Fruit fly (Drosophila melanogaster) whole organism, embryonic: Measurements from ENCODE around the gene kay.

ENCODE experiments used
- Aef1 ChIP-seq: fragments of 200-800 bp; sonication (Bioruptor generic); IDR thresholded peaks from 3 replicates; pipeline ENCODE4 v1.3.6; 2022; ENCODE audit warnings: missing biosample characterization, missing genetic modification characterization
- CG10321 ChIP-seq: fragments of 200-800 bp; sonication (Bioruptor generic); IDR thresholded peaks from 2 replicates; pipeline ENCODE4 v1.3.6; 2022; ENCODE audit warnings: missing biosample characterization, missing genetic modification characterization
- CG13123 ChIP-seq: fragments of 200-800 bp; sonication (Bioruptor generic); optimal IDR thresholded peaks from 2 replicates; lab custom pipeline; 2016; ENCODE audit warnings: missing biosample characterization, missing genetic modification characterization
- CG14965 ChIP-seq: fragments of 200-800 bp; sonication (Bioruptor generic); optimal IDR thresholded peaks from 2 replicates; lab custom pipeline; 2016; ENCODE audit warnings: missing biosample characterization, missing genetic modification characterization, borderline replicate concordance
- CG16863 ChIP-seq: fragments of 200-800 bp; sonication (Bioruptor generic); optimal IDR thresholded peaks from 3 replicates; lab custom pipeline; 2016; ENCODE audit warnings: missing biosample characterization, missing genetic modification characterization
- CG17612 ChIP-seq: fragments of 200-800 bp; sonication (Bioruptor generic); IDR thresholded peaks from 2 replicates; pipeline ENCODE4 v1.3.6; 2022; ENCODE audit warnings: missing biosample characterization, missing genetic modification characterization
- CG17829 ChIP-seq: fragments of 200-800 bp; optimal IDR thresholded peaks from 2 replicates; lab custom pipeline; 2019; ENCODE audit warnings: missing biosample characterization, mild to moderate bottlenecking, missing genetic modification characterization, moderate library complexity
- CG1832 ChIP-seq: fragments of 200-800 bp; sonication (Bioruptor generic); optimal IDR thresholded peaks from 2 replicates; lab custom pipeline; 2017; ENCODE audit warnings: missing biosample characterization, mild to moderate bottlenecking, missing genetic modification characterization, inconsistent platforms
- CG3065 ChIP-seq: fragments of 200-800 bp; sonication (Bioruptor generic); optimal IDR thresholded peaks from 2 replicates; lab custom pipeline; 2016; ENCODE audit warnings: missing biosample characterization, missing genetic modification characterization
- CG31388 ChIP-seq: fragments of 200-800 bp; sonication (Bioruptor generic); optimal IDR thresholded peaks from 2 replicates; lab custom pipeline; 2016; ENCODE audit warnings: missing biosample characterization, missing genetic modification characterization
- CG34422 ChIP-seq: fragments of 200-800 bp; sonication (Bioruptor generic); IDR thresholded peaks from 3 replicates; pipeline ENCODE4 v1.3.6; 2022; ENCODE audit warnings: missing biosample characterization, missing genetic modification characterization
- CG6654 ChIP-seq: fragments of 200-800 bp; sonication (Bioruptor generic); optimal IDR thresholded peaks from 2 replicates; lab custom pipeline; 2017; ENCODE audit warnings: missing biosample characterization, mild to moderate bottlenecking, missing genetic modification characterization
- CG6813 ChIP-seq: fragments of 200-800 bp; sonication (Bioruptor generic); optimal IDR thresholded peaks from 2 replicates; lab custom pipeline; 2017; ENCODE audit warnings: missing biosample characterization, missing genetic modification characterization, mild to moderate bottlenecking, moderate library complexity, missing genetic modification reagents
- CG8290 ChIP-seq, 3 experiments: fragments of 200-800 bp; sonication (Bioruptor generic); optimal IDR thresholded peaks; 2 replicates each; lab custom pipeline; 2016 to 2019; ENCODE audit warnings: missing biosample characterization in 3 of 3, missing genetic modification characterization in 3 of 3, mild to moderate bottlenecking in 2 of 3, moderate library complexity in 1 of 3
- Dfd ChIP-seq, 2 experiments: fragments of >200 bp; optimal IDR thresholded peaks; 2 replicates each; lab custom pipeline; 2017; ENCODE audit warnings: missing biosample characterization in 2 of 2, missing genetic modification characterization in 2 of 2
- Dip2 ChIP-seq: fragments of 200-800 bp; sonication (Bioruptor generic); IDR thresholded peaks from 2 replicates; pipeline ENCODE4 v1.3.6; 2022; ENCODE audit warnings: missing biosample characterization, missing genetic modification characterization
- Doc3 ChIP-seq: fragments of 200-800 bp; sonication (Bioruptor generic); IDR thresholded peaks from 3 replicates; pipeline ENCODE4 v1.3.6; 2022; ENCODE audit warnings: missing biosample characterization, missing genetic modification characterization; ENCODE audit not compliant: partially characterized antibody
- Fer2 ChIP-seq: fragments of 200-800 bp; sonication (Bioruptor generic); optimal IDR thresholded peaks from 2 replicates; lab custom pipeline; 2018; ENCODE audit warnings: missing biosample characterization, mild to moderate bottlenecking, missing genetic modification characterization, moderate library complexity
- HHEX ChIP-seq: fragments of 200-800 bp; sonication (Bioruptor generic); optimal IDR thresholded peaks from 3 replicates; lab custom pipeline; 2017; ENCODE audit warnings: missing biosample characterization, mild to moderate bottlenecking, missing genetic modification characterization, missing genetic modification reagents
- Hr3 ChIP-seq: fragments of 200-800 bp; sonication (Bioruptor generic); optimal IDR thresholded peaks from 3 replicates; lab custom pipeline; 2016; ENCODE audit warnings: missing biosample characterization, missing genetic modification characterization
- Hr51 ChIP-seq, 2 experiments: fragments of 200-800 bp; sonication (Bioruptor generic); optimal IDR thresholded peaks; 2 replicates in 1 of 2; 3 replicates in 1 of 2; lab custom pipeline; 2016 to 2018; ENCODE audit warnings: missing biosample characterization in 2 of 2, missing genetic modification characterization in 2 of 2, mild to moderate bottlenecking in 1 of 2, moderate library complexity in 1 of 2
- MTF-1 ChIP-seq: fragments of 200-800 bp; sonication (Bioruptor generic); optimal IDR thresholded peaks from 2 replicates; lab custom pipeline; 2018; ENCODE audit warnings: missing biosample characterization, mild to moderate bottlenecking, missing genetic modification characterization, borderline replicate concordance
- Meics ChIP-seq: fragments of 200-800 bp; sonication (Bioruptor generic); optimal IDR thresholded peaks from 2 replicates; lab custom pipeline; 2017; ENCODE audit warnings: missing biosample characterization, mild to moderate bottlenecking, missing genetic modification characterization
- Oaz ChIP-seq: fragments of 200-800 bp; sonication (Bioruptor generic); IDR thresholded peaks from 2 replicates; pipeline ENCODE4 v1.3.6; 2022; ENCODE audit warnings: missing biosample characterization, missing genetic modification characterization
- Ssrp ChIP-seq: fragments of 200-800 bp; sonication (Bioruptor generic); optimal IDR thresholded peaks from 2 replicates; lab custom pipeline; 2018; ENCODE audit warnings: missing biosample characterization, mild to moderate bottlenecking, missing genetic modification characterization, moderate library complexity
- Trl ChIP-seq, 3 experiments: fragments of >200 bp in 2 of 3; fragments of 200-800 bp in 1 of 3; sonication (Bioruptor generic) in 1 of 3; optimal IDR thresholded peaks; 2 replicates in 1 of 3; 3 replicates in 2 of 3; lab custom pipeline; 2016 to 2017; ENCODE audit warnings: missing biosample characterization in 1 of 3, missing genetic modification characterization in 1 of 3
- ara ChIP-seq: fragments of 200-800 bp; sonication (Bioruptor generic); IDR thresholded peaks from 2 replicates; pipeline ENCODE4 v1.3.6; 2022; ENCODE audit warnings: missing biosample characterization, missing genetic modification characterization
- cas ChIP-seq: fragments of 200-800 bp; sonication (Bioruptor generic); IDR thresholded peaks from 2 replicates; pipeline ENCODE4 v1.3.6; 2022; ENCODE audit warnings: missing biosample characterization, missing genetic modification characterization
- caup ChIP-seq: fragments of 200-800 bp; sonication (Bioruptor generic); optimal IDR thresholded peaks from 3 replicates; lab custom pipeline; 2017; ENCODE audit warnings: missing biosample characterization, mild to moderate bottlenecking, missing genetic modification characterization, moderate library complexity; ENCODE audit not compliant: severe bottlenecking
- crp ChIP-seq, 2 experiments: fragments of 200-800 bp; sonication (Bioruptor generic); optimal IDR thresholded peaks; 2 replicates in 1 of 2; 3 replicates in 1 of 2; lab custom pipeline; 2017; ENCODE audit warnings: missing biosample characterization in 2 of 2, missing genetic modification characterization in 2 of 2, mild to moderate bottlenecking in 1 of 2, moderate library complexity in 1 of 2
- dimm ChIP-seq: fragments of 200-800 bp; sonication (Bioruptor generic); IDR thresholded peaks from 2 replicates; pipeline ENCODE4 v1.3.6; 2022; ENCODE audit warnings: missing biosample characterization, missing genetic modification characterization
- dmrt99B ChIP-seq: fragments of 200-800 bp; sonication (Bioruptor generic); optimal IDR thresholded peaks from 2 replicates; lab custom pipeline; 2018; ENCODE audit warnings: missing biosample characterization, mild to moderate bottlenecking, missing genetic modification characterization, moderate library complexity
- ems ChIP-seq: fragments of 200-800 bp; sonication (Bioruptor generic); optimal IDR thresholded peaks from 3 replicates; lab custom pipeline; 2016; ENCODE audit warnings: missing biosample characterization, missing genetic modification characterization
- ewg ChIP-seq: fragments of 200-800 bp; sonication (Bioruptor generic); optimal IDR thresholded peaks from 3 replicates; lab custom pipeline; 2017; ENCODE audit warnings: mild to moderate bottlenecking, missing biosample characterization, missing genetic modification reagents, missing genetic modification characterization
- gsb-n ChIP-seq: fragments of 200-800 bp; sonication (Bioruptor generic); optimal IDR thresholded peaks from 3 replicates; lab custom pipeline; 2018; ENCODE audit warnings: missing biosample characterization, mild to moderate bottlenecking, missing genetic modification characterization
- gt ChIP-seq: fragments of 200-800 bp; sonication (Bioruptor generic); IDR thresholded peaks from 2 replicates; pipeline ENCODE4 v1.3.6; 2022; ENCODE audit warnings: missing biosample characterization, missing genetic modification characterization
- lola ChIP-seq, 3 experiments: fragments of >200 bp in 2 of 3; fragments of 200-800 bp in 1 of 3; sonication (Bioruptor generic) in 1 of 3; optimal IDR thresholded peaks; 2 replicates each; lab custom pipeline; 2017 to 2019; ENCODE audit warnings: missing biosample characterization in 3 of 3, missing genetic modification characterization in 3 of 3, mild to moderate bottlenecking in 1 of 3, moderate library complexity in 1 of 3
- luna ChIP-seq: fragments of 200-800 bp; sonication (Bioruptor generic); optimal IDR thresholded peaks from 2 replicates; lab custom pipeline; 2016; ENCODE audit warnings: missing biosample characterization, missing genetic modification characterization
- mld ChIP-seq: fragments of 200-800 bp; sonication (Bioruptor generic); IDR thresholded peaks from 3 replicates; pipeline ENCODE4 v1.3.6; 2022; ENCODE audit warnings: missing biosample characterization, missing genetic modification characterization; ENCODE audit not compliant: partially characterized antibody
- nau ChIP-seq: fragments of 200-800 bp; sonication (Bioruptor generic); optimal IDR thresholded peaks from 3 replicates; lab custom pipeline; 2017; ENCODE audit warnings: missing biosample characterization, mild to moderate bottlenecking, missing genetic modification characterization, missing genetic modification reagents
- pan ChIP-seq, 4 experiments: fragments of >200 bp in 3 of 4; fragments of 200-800 bp in 1 of 4; sonication (Bioruptor generic) in 1 of 4; optimal IDR thresholded peaks in 3 of 4; IDR thresholded peaks in 1 of 4; 2 replicates each; pipeline versions ENCODE4 v1.3.6 to Lab custom; 2017 to 2022; ENCODE audit warnings: missing biosample characterization in 2 of 4, missing genetic modification characterization in 2 of 4, mixed read lengths in 1 of 4
- peb ChIP-seq: fragments of 200-800 bp; sonication (Bioruptor generic); IDR thresholded peaks from 2 replicates; pipeline ENCODE4 v1.3.6; 2022; ENCODE audit warnings: missing biosample characterization, missing genetic modification characterization
- ro ChIP-seq: fragments of 200-800 bp; sonication (Bioruptor generic); IDR thresholded peaks from 2 replicates; pipeline ENCODE4 v1.3.6; 2022; ENCODE audit warnings: missing biosample characterization, missing genetic modification characterization
- sqz ChIP-seq: fragments of 200-800 bp; sonication (Bioruptor generic); optimal IDR thresholded peaks from 3 replicates; lab custom pipeline; 2018; ENCODE audit warnings: missing biosample characterization, mild to moderate bottlenecking, missing genetic modification characterization
- tap ChIP-seq: fragments of 200-800 bp; optimal IDR thresholded peaks from 3 replicates; lab custom pipeline; 2019; ENCODE audit warnings: missing biosample characterization, mild to moderate bottlenecking, missing genetic modification characterization, moderate library complexity
- wor ChIP-seq: fragments of 200-800 bp; sonication (Bioruptor generic); IDR thresholded peaks from 2 replicates; pipeline ENCODE4 v1.3.6; 2022; ENCODE audit warnings: missing biosample characterization, missing genetic modification characterization
- zen2 ChIP-seq: fragments of 200-800 bp; sonication (Bioruptor generic); IDR thresholded peaks from 3 replicates; pipeline ENCODE4 v1.3.6; 2022; ENCODE audit warnings: missing biosample characterization, missing genetic modification characterization; ENCODE audit not compliant: partially characterized antibody
- zfh1 ChIP-seq: fragments of 200-800 bp; sonication (Bioruptor generic); IDR thresholded peaks from 3 replicates; pipeline ENCODE4 v1.3.6; 2022; ENCODE audit warnings: missing biosample characterization, missing genetic modification characterization

Gene kay

DNA sequence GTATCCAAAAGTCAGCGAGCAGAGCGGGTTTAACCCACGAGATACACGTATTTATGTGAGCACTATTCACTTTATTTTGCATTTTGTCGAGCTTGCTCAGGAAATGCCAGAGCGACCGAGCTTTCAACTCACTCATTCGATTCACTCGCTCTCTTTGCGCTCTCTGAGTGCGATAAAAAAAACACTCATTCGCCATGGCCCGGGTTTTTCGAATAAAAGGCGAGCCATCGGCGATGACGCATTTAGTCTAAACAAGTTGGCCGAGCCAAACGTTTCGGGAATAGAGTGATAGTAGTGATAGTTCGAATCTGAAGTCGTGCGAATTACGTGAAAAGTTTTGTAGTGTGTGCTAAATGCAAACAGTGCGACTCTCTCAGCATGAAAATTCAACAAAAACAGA, 16.6 kb downstream of the kay start (continued):
- no peak for TF ChIP-seq luna (GFP tag; lab: Kevin White, UChicago)
- peak; percentile 45 for TF ChIP-seq Meics (GFP tag; lab: Kevin White, UChicago)
- TF ChIP-seq zen2: peak; percentile 51; the same call in 1 of the 3 replicates
- no peak for TF ChIP-seq dimm (GFP tag; lab: Robert Waterston, UW)
- TF ChIP-seq HHEX (GFP tag; lab: Kevin White, UChicago): peak; percentile 31
- peak; percentile 66 for TF ChIP-seq sqz (GFP tag; lab: Kevin White, UChicago)
- TF ChIP-seq MTF-1 (GFP tag; lab: Kevin White, UChicago): peak; percentile 37
- no peak for TF ChIP-seq nau (GFP tag; lab: Kevin White, UChicago)
- no peak for TF ChIP-seq Hr3 (GFP tag; lab: Kevin White, UChicago)
- peak; percentile 22 for TF ChIP-seq tap (tag; lab: Kevin White, UChicago)
- TF ChIP-seq ara (GFP tag; lab: Robert Waterston, UW): no peak
- TF ChIP-seq CG17612: no peak
- no peak for TF ChIP-seq CG13123
- TF ChIP-seq caup (GFP tag; lab: Kevin White, UChicago): peak; percentile 71
- no peak for TF ChIP-seq Fer2
- TF ChIP-seq crp (GFP tag; optimal IDR thresholded peaks at IDR 0.05; lab: Kevin White, UChicago): no peak
- peak; percentile 80 to 95 for TF ChIP-seq Trl (optimal IDR thresholded peaks at IDR 0.05; lab: Kevin White, UChicago)
- peak; percentile 20 for TF ChIP-seq Trl (GFP tag; optimal IDR thresholded peaks at IDR 0.05; lab: Kevin White, UChicago)
- TF ChIP-seq Doc3 (GFP tag; lab: Robert Waterston, UW): no peak
- no peak for TF ChIP-seq CG1832
- TF ChIP-seq ro (GFP tag; lab: Robert Waterston, UW): no peak
- no peak for TF ChIP-seq CG31388 (GFP tag; lab: Kevin White, UChicago)
- no peak for TF ChIP-seq CG10321 (GFP tag; lab: Robert Waterston, UW)
- TF ChIP-seq pan (optimal IDR thresholded peaks at IDR 0.05; lab: Kevin White, UChicago): no peak
- peak in 1 of 2 experiments; percentile 26 for TF ChIP-seq pan (GFP tag; optimal IDR thresholded peaks at IDR 0.05 in 1 of 2, IDR thresholded peaks at IDR 0.05 in 1 of 2)
- no peak for TF ChIP-seq Ssrp (tag; lab: Kevin White, UChicago)
- TF ChIP-seq CG3065 (GFP tag; lab: Kevin White, UChicago): no peak
- TF ChIP-seq Hr51 (GFP tag; optimal IDR thresholded peaks at IDR 0.05; lab: Kevin White, UChicago): no peak
- no peak for TF ChIP-seq gsb-n (tag; lab: Kevin White, UChicago)
- no peak for TF ChIP-seq CG8290 (GFP tag; optimal IDR thresholded peaks at IDR 0.05; lab: Kevin White, UChicago)
- peak in 1 of 2 experiments; percentile 61 for TF ChIP-seq CG8290 (tag; optimal IDR thresholded peaks at IDR 0.05; lab: Kevin White, UChicago)
- no peak for TF ChIP-seq gt (GFP tag; lab: Robert Waterston, UW)
- no peak for TF ChIP-seq CG16863 (GFP tag; lab: Kevin White, UChicago)
- TF ChIP-seq cas (GFP tag; lab: Robert Waterston, UW): no peak
- TF ChIP-seq ewg (GFP tag; lab: Kevin White, UChicago): no peak
- TF ChIP-seq CG6813 (GFP tag; lab: Kevin White, UChicago): no peak
- no peak for TF ChIP-seq Dip2 (GFP tag; lab: Robert Waterston, UW)
- no peak for TF ChIP-seq CG6654 (GFP tag; lab: Kevin White, UChicago)
- peak; percentile 16; the same call in 1 of the 3 replicates for TF ChIP-seq Aef1 (GFP tag; lab: Robert Waterston, UW)
- no peak for TF ChIP-seq CG14965 (GFP tag; lab: Kevin White, UChicago)
- no peak for TF ChIP-seq ems (GFP tag; lab: Kevin White, UChicago)
- no peak for TF ChIP-seq wor (GFP tag; lab: Robert Waterston, UW)
- peak; percentile 24 for TF ChIP-seq dmrt99B (tag; lab: Kevin White, UChicago)
- TF ChIP-seq zfh1 (GFP tag; lab: Robert Waterston, UW): no peak
- no peak for TF ChIP-seq Oaz (GFP tag; lab: Robert Waterston, UW)
- no peak for TF ChIP-seq mld
- TF ChIP-seq lola (GFP tag; optimal IDR thresholded peaks at IDR 0.05; lab: Kevin White, UChicago): no peak
- no peak for TF ChIP-seq Dfd (GFP tag; optimal IDR thresholded peaks at IDR 0.05; lab: Kevin White, UChicago)
- TF ChIP-seq CG17829 (tag; lab: Kevin White, UChicago): no peak
- TF ChIP-seq CG34422 (GFP tag; lab: Robert Waterston, UW): peak; percentile 48; the same call in 1 of the 3 replicates
- no peak for TF ChIP-seq peb
